Fruit fly (Drosophila melanogaster): ENCODE measurements around the gene CG33510.

Gene CG33510

dm6 chr2L:21090958-21091357 lies 6.8 kb upstream of the CG33510 start, which contains the start of gene CG14397:
Gene CG14397, plus strand, starts transcription at chr2L:21091227.
- TF ChIP-seq psq (optimal IDR thresholded peaks at IDR 0.05) (no peak), Sin3A (optimal IDR thresholded peaks at IDR 0.05) (no peak), Myc (optimal IDR thresholded peaks at IDR 0.05) (no peak), ttk (optimal IDR thresholded peaks at IDR 0.05) (no peak)

dm6 chr2L:21089075-21089474 lies 4.9 kb upstream of the CG33510 start, which contains the start of gene CG9259:
Gene CG9259, plus strand, starts transcription at chr2L:21089375.
- no peak for TF ChIP-seq psq (optimal IDR thresholded peaks at IDR 0.05)
- TF ChIP-seq h (optimal IDR thresholded peaks at IDR 0.05): no peak
- TF ChIP-seq Myc (optimal IDR thresholded peaks at IDR 0.05): no peak
- no peak for TF ChIP-seq insv (optimal IDR thresholded peaks at IDR 0.05)
- TF ChIP-seq Sin3A (optimal IDR thresholded peaks at IDR 0.05): no peak
- no peak for TF ChIP-seq ttk (optimal IDR thresholded peaks at IDR 0.05)

DNA sequence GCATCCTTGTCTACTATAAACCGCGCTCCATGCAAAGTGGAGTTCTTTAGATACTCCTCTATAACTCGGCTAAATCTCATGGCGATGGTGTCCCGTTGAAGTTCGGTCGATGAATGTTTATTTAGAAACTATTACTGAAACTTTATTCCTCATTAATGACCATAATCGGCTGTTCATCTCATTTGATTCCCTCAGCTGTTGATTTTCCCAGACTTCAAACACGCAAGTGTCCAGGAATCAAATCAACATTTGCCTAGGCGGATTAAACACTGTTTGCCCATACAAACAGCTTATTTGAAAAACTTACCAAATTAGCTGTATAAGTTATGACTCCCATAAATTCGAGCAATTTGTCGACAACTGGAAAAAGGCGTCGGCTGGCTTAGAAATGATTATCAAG lies 4.5 kb upstream of the CG33510 start, which contains the start of gene ppk13:
ppk13 (minus strand) TSS at position 101 of the 400 bp plus-strand sequence.
- no peak for TF ChIP-seq ttk (optimal IDR thresholded peaks at IDR 0.05)
- no peak for TF ChIP-seq Myc (optimal IDR thresholded peaks at IDR 0.05)
- TF ChIP-seq h (optimal IDR thresholded peaks at IDR 0.05): no peak

- no peak for TF ChIP-seq ttk (optimal IDR thresholded peaks at IDR 0.05)
- TF ChIP-seq psq (optimal IDR thresholded peaks at IDR 0.05): no peak
- TF ChIP-seq insv (optimal IDR thresholded peaks at IDR 0.05): no peak
- no peak for TF ChIP-seq h (optimal IDR thresholded peaks at IDR 0.05)
- TF ChIP-seq Sin3A (optimal IDR thresholded peaks at IDR 0.05): no peak
- TF ChIP-seq Myc (optimal IDR thresholded peaks at IDR 0.05): no peak
Measured at dm6 chr2L:21086406-21086805, 2.3 kb upstream of the CG33510 start, which contains the start of gene CG33509. Gene CG33509, minus strand, starts transcription at chr2L:21086506.

DNA sequence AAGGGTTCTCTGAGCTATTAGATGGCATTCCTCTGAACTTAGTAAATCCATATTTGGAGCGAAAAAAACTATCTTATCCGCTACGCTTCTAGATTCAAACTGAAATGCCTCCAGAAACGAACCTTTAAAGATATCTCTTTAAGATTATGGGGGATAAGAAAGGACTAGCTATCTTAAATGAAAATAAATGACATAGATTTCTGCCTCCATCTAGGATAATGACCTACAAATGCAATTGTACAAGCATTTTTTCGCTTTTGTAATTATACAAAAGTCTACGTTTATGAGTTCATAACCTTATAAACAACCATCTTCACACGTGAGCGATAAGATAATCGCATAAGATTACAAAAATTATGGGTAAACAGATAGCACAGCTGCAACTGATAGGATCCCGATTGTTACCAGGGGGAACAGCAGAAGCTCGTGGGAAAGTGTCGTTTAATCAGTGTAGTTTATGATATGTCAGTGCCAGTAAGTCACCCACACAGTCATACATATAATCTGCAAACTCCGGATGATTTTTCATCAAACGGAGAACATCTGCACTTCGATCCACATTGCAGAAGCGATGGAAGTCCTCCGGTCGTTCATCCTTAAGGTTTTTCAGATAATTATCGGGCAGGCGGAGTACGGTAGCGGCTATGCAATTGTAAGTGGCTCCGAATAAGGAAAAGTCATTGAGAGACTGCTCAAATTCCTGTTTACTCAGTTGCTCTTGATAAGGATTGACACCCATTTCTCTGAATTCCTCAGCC lies 1.5 kb downstream of the CG33510 start, which contains the start of gene CG33511:
CG33511 (minus strand) TSS at position 51 of the 758 bp plus-strand sequence.
- TF ChIP-seq h (optimal IDR thresholded peaks at IDR 0.05) (no peak), Myc (optimal IDR thresholded peaks at IDR 0.05) (no peak), psq (optimal IDR thresholded peaks at IDR 0.05) (no peak), ttk (optimal IDR thresholded peaks at IDR 0.05) (no peak), Sin3A (optimal IDR thresholded peaks at IDR 0.05) (no peak), insv (optimal IDR thresholded peaks at IDR 0.05) (no peak)

dm6 chr2L:21077849-21078248 lies 6.3 kb downstream of the CG33510 start:
- TF ChIP-seq Myc (optimal IDR thresholded peaks at IDR 0.05) (no peak), ttk (optimal IDR thresholded peaks at IDR 0.05) (no peak), insv (optimal IDR thresholded peaks at IDR 0.05) (no peak), h (optimal IDR thresholded peaks at IDR 0.05) (no peak), Sin3A (optimal IDR thresholded peaks at IDR 0.05) (no peak), psq (optimal IDR thresholded peaks at IDR 0.05) (no peak)

dm6 chr2L:21075105-21075504 lies 9.0 kb downstream of the CG33510 start, which contains the start of gene tadr:
Gene tadr, plus strand, starts transcription at chr2L:21075405.
- TF ChIP-seq psq (optimal IDR thresholded peaks at IDR 0.05): no peak
- no peak for TF ChIP-seq ttk (optimal IDR thresholded peaks at IDR 0.05)
- TF ChIP-seq h (optimal IDR thresholded peaks at IDR 0.05): no peak
- no peak for TF ChIP-seq Myc (optimal IDR thresholded peaks at IDR 0.05)
- TF ChIP-seq Sin3A (optimal IDR thresholded peaks at IDR 0.05): no peak
- no peak for TF ChIP-seq insv (optimal IDR thresholded peaks at IDR 0.05)

DNA sequence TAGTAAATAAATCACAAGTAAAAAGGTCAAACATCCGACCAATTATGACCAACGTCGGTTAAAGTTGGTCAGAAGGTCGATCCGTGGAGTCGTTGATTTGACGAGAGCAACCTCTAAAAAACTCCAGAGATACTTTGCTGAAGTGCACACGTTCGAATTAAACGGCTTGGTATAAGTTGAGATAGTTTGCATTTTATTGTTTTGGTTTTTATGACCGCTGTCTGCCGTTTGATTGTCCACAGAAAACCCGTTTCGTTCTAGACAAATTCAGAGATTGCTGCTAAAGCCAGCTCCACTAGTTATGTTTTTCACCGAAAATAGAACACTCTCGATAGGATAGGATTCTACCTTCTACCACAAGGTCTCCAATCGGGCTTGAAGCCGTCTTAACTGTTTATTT lies 10.3 kb downstream of the CG33510 start:
- no peak for TF ChIP-seq h (optimal IDR thresholded peaks at IDR 0.05)
- TF ChIP-seq Sin3A (optimal IDR thresholded peaks at IDR 0.05): no peak
- no peak for TF ChIP-seq Myc (optimal IDR thresholded peaks at IDR 0.05)
- no peak for TF ChIP-seq ttk (optimal IDR thresholded peaks at IDR 0.05)
- TF ChIP-seq insv (optimal IDR thresholded peaks at IDR 0.05): no peak
- no peak for TF ChIP-seq psq (optimal IDR thresholded peaks at IDR 0.05)

- TF ChIP-seq Myc (optimal IDR thresholded peaks at IDR 0.05) (no peak), insv (optimal IDR thresholded peaks at IDR 0.05) (no peak), psq (optimal IDR thresholded peaks at IDR 0.05) (no peak), Sin3A (optimal IDR thresholded peaks at IDR 0.05) (no peak), ttk (optimal IDR thresholded peaks at IDR 0.05) (no peak), h (optimal IDR thresholded peaks at IDR 0.05) (no peak)
Measured at dm6 chr2L:21073300-21073699, 10.8 kb downstream of the CG33510 start.

DNA sequence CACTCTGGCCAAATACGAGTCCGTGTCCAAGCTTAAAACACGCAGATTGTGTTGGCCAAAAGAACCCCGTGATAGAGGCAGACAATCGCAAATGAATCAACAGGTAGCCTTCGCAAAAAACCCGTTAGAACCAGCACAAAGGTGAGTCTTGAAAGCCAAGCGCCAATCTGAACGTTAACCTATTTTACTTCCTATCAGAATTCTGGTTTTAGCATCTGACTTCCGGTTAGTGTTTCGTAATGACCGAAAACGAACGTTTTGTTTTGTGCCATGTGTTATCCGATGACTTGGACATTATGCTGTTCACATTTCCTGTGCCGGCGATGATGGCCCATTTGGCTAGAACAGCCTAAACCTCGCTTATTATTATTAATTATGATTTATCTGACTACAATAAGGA lies 11.7 kb downstream of the CG33510 start:
- TF ChIP-seq psq (optimal IDR thresholded peaks at IDR 0.05) (no peak), h (optimal IDR thresholded peaks at IDR 0.05) (no peak), insv (optimal IDR thresholded peaks at IDR 0.05) (no peak), Sin3A (optimal IDR thresholded peaks at IDR 0.05) (no peak), ttk (optimal IDR thresholded peaks at IDR 0.05) (no peak), Myc (optimal IDR thresholded peaks at IDR 0.05) (no peak)

DNA sequence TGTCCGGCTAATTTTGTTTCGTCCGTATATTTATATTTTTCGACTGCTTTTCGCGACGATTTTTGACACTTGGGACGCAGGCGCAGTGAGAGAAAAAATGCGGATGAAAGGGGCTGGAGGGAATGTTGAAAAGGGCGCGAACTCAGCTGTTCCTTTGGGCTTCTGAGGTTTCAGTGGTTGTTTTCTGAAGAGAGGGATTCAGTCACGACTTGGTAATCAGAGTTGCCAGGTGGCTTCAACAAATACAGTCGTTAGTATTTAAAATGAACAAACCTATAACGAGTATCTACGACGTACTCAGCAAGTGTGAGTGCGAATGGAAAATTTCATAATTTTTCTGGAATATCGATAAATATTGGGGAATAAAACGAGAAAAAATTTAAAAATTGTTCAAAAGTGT lies 12.7 kb downstream of the CG33510 start, which contains the start of gene CG9265:
CG9265 (minus strand) TSS at position 68 of the 400 bp plus-strand sequence.
- TF ChIP-seq Myc (optimal IDR thresholded peaks at IDR 0.05): no peak
- no peak for TF ChIP-seq Sin3A (optimal IDR thresholded peaks at IDR 0.05)
- TF ChIP-seq psq (optimal IDR thresholded peaks at IDR 0.05): no peak
- no peak for TF ChIP-seq ttk (optimal IDR thresholded peaks at IDR 0.05)
- TF ChIP-seq insv (optimal IDR thresholded peaks at IDR 0.05): no peak
- no peak for TF ChIP-seq h (optimal IDR thresholded peaks at IDR 0.05)

- TF ChIP-seq Myc (optimal IDR thresholded peaks at IDR 0.05) (no peak), insv (optimal IDR thresholded peaks at IDR 0.05) (no peak), Sin3A (optimal IDR thresholded peaks at IDR 0.05) (no peak), h (optimal IDR thresholded peaks at IDR 0.05) (no peak), psq (optimal IDR thresholded peaks at IDR 0.05) (no peak), ttk (optimal IDR thresholded peaks at IDR 0.05) (no peak)
Measured at dm6 chr2L:21070825-21071224, 13.3 kb downstream of the CG33510 start.

Measured in Kc167 (cell line).